Fruit fly (Drosophila melanogaster) whole organism, embryonic: ENCODE results near the gene CG13032.

Source experiments
- Asciz ChIP-seq: fragments of 200-800 bp; sonication (Bioruptor generic); optimal IDR thresholded peaks from 2 replicates; lab custom pipeline; 2017; ENCODE audit warnings: missing biosample characterization, mild to moderate bottlenecking, missing genetic modification characterization, missing genetic modification reagents
- Awh ChIP-seq: fragments of 200-800 bp; sonication (Bioruptor generic); IDR thresholded peaks from 2 replicates; pipeline ENCODE4, ENCODE4 v1.3.6; 2022; ENCODE audit warnings: missing biosample characterization, missing genetic modification characterization
- B-H2 ChIP-seq: fragments of 200-800 bp; sonication (Bioruptor generic); optimal IDR thresholded peaks from 2 replicates; lab custom pipeline; 2018; ENCODE audit warnings: missing biosample characterization, mild to moderate bottlenecking, missing genetic modification characterization
- CG10543 ChIP-seq: fragments of 200-800 bp; sonication (Bioruptor generic); optimal IDR thresholded peaks from 3 replicates; lab custom pipeline; 2017; ENCODE audit warnings: missing biosample characterization, mild to moderate bottlenecking, missing genetic modification characterization, moderate library complexity
- CG12299 ChIP-seq: fragments of 200-800 bp; sonication (Bioruptor generic); optimal IDR thresholded peaks from 2 replicates; lab custom pipeline; 2018; ENCODE audit warnings: missing biosample characterization, mild to moderate bottlenecking, missing genetic modification characterization
- CG17328 ChIP-seq: fragments of 200-800 bp; sonication (Bioruptor generic); IDR thresholded peaks from 2 replicates; pipeline ENCODE4 v1.3.6; 2022; ENCODE audit warnings: missing biosample characterization, missing genetic modification characterization
- CG18011 ChIP-seq: fragments of 200-800 bp; sonication (Bioruptor generic); optimal IDR thresholded peaks from 2 replicates; lab custom pipeline; 2017; ENCODE audit warnings: missing biosample characterization, missing genetic modification characterization, mild to moderate bottlenecking, moderate library complexity, missing genotype
- CG31388 ChIP-seq: fragments of 200-800 bp; sonication (Bioruptor generic); optimal IDR thresholded peaks from 2 replicates; lab custom pipeline; 2016; ENCODE audit warnings: missing biosample characterization, missing genetic modification characterization
- CG6654 ChIP-seq: fragments of 200-800 bp; sonication (Bioruptor generic); optimal IDR thresholded peaks from 2 replicates; lab custom pipeline; 2017; ENCODE audit warnings: missing biosample characterization, mild to moderate bottlenecking, missing genetic modification characterization
- CG7745 ChIP-seq: fragments of 200-800 bp; sonication (Bioruptor generic); optimal IDR thresholded peaks from 2 replicates; lab custom pipeline; 2018; ENCODE audit warnings: missing biosample characterization, mild to moderate bottlenecking, missing genetic modification characterization, moderate library complexity
- CG8290 ChIP-seq, 3 experiments: fragments of 200-800 bp; sonication (Bioruptor generic); optimal IDR thresholded peaks; 2 replicates each; lab custom pipeline; 2016 to 2019; ENCODE audit warnings: missing biosample characterization in 3 of 3, missing genetic modification characterization in 3 of 3, mild to moderate bottlenecking in 2 of 3, moderate library complexity in 1 of 3
- Eip74EF ChIP-seq, 2 experiments: fragments of 200-800 bp in 1 of 2; fragments of >200 bp in 1 of 2; sonication (Bioruptor generic) in 1 of 2; optimal IDR thresholded peaks; 2 replicates each; lab custom pipeline; 2017 to 2019; ENCODE audit warnings: missing biosample characterization in 2 of 2, missing genetic modification characterization in 2 of 2, mild to moderate bottlenecking in 1 of 2, moderate library complexity in 1 of 2
- Ets65A ChIP-seq: fragments of 200-800 bp; sonication (Bioruptor generic); peaks from one replicate; lab custom pipeline; 2016; ENCODE audit warnings: missing biosample characterization, missing genetic modification characterization
- Hr78 ChIP-seq, 2 experiments: fragments of 200-800 bp in 1 of 2; fragments of >200 bp in 1 of 2; sonication (Bioruptor generic) in 1 of 2; optimal IDR thresholded peaks; 2 replicates each; lab custom pipeline; 2017 to 2019; ENCODE audit warnings: missing biosample characterization in 2 of 2, missing genetic modification characterization in 2 of 2, mild to moderate bottlenecking in 1 of 2, moderate library complexity in 1 of 2
- MESR4 ChIP-seq: fragments of 200-800 bp; sonication (Bioruptor generic); optimal IDR thresholded peaks from 2 replicates; lab custom pipeline; 2018; ENCODE audit warnings: missing biosample characterization, mild to moderate bottlenecking, missing genetic modification characterization, moderate library complexity
- NK7.1 ChIP-seq: fragments of 200-800 bp; sonication (Bioruptor generic); optimal IDR thresholded peaks from 3 replicates; lab custom pipeline; 2016; ENCODE audit warnings: missing biosample characterization, missing genetic modification characterization
- Nf-YB ChIP-seq: fragments of 200-800 bp; sonication (Bioruptor generic); optimal IDR thresholded peaks from 3 replicates; lab custom pipeline; 2019; ENCODE audit warnings: missing biosample characterization, mild to moderate bottlenecking, missing genetic modification characterization, moderate library complexity
- abd-A ChIP-seq: fragments of 200-800 bp; sonication (Bioruptor generic); optimal IDR thresholded peaks from 3 replicates; lab custom pipeline; 2019; ENCODE audit warnings: missing biosample characterization, mild to moderate bottlenecking, missing genetic modification characterization, moderate library complexity
- ara ChIP-seq: fragments of 200-800 bp; sonication (Bioruptor generic); IDR thresholded peaks from 2 replicates; pipeline ENCODE4 v1.3.6; 2022; ENCODE audit warnings: missing biosample characterization, missing genetic modification characterization
- chinmo ChIP-seq: fragments of 200-800 bp; sonication (Bioruptor generic); IDR thresholded peaks from 4 replicates; pipeline ENCODE4 v1.3.6; 2022; ENCODE audit warnings: missing biosample characterization, missing genetic modification characterization; ENCODE audit not compliant: partially characterized antibody
- ci ChIP-seq: fragments of 200-800 bp; sonication (Bioruptor generic); IDR thresholded peaks from 3 replicates; pipeline ENCODE4 v1.3.6; 2022; ENCODE audit warnings: missing biosample characterization, missing genetic modification characterization
- crol ChIP-seq: fragments of 200-800 bp; sonication (Bioruptor generic); IDR thresholded peaks from 2 replicates; pipeline ENCODE4 v1.3.6; 2022; ENCODE audit warnings: missing biosample characterization, missing genetic modification characterization
- dpn ChIP-seq, 2 experiments: fragments of 200-800 bp; sonication (Bioruptor generic); optimal IDR thresholded peaks; 3 replicates each; lab custom pipeline; 2016; ENCODE audit warnings: missing biosample characterization in 2 of 2, missing genetic modification characterization in 2 of 2
- esg ChIP-seq: fragments of 200-800 bp; sonication (Bioruptor generic); conservative IDR thresholded peaks from 2 replicates; pipeline ENCODE4 v1.3.6; 2022; ENCODE audit warnings: missing biosample characterization, missing genetic modification characterization
- fd64A ChIP-seq: fragments of 200-800 bp; sonication (Bioruptor generic); optimal IDR thresholded peaks from 3 replicates; lab custom pipeline; 2018; ENCODE audit warnings: missing biosample characterization, mild to moderate bottlenecking, missing genetic modification characterization
- gcm ChIP-seq: fragments of 200-800 bp; sonication (Bioruptor generic); optimal IDR thresholded peaks from 2 replicates; lab custom pipeline; 2019; ENCODE audit warnings: missing biosample characterization, mild to moderate bottlenecking, missing genetic modification characterization, moderate library complexity
- mirr ChIP-seq: fragments of 200-800 bp; sonication (Bioruptor generic); optimal IDR thresholded peaks from 3 replicates; lab custom pipeline; 2018; ENCODE audit warnings: missing biosample characterization, mild to moderate bottlenecking, missing genetic modification characterization
- otp ChIP-seq: fragments of 200-800 bp; sonication (Bioruptor generic); IDR thresholded peaks from 3 replicates; pipeline ENCODE4, ENCODE4 v1.3.6; 2022; ENCODE audit warnings: missing biosample characterization, missing genetic modification characterization
- pros ChIP-seq: fragments of 200-800 bp; sonication (Bioruptor generic); optimal IDR thresholded peaks from 3 replicates; lab custom pipeline; 2019; ENCODE audit warnings: missing biosample characterization, mild to moderate bottlenecking, missing genetic modification characterization, moderate library complexity
- scrt ChIP-seq: fragments of 200-800 bp; sonication (Bioruptor generic); optimal IDR thresholded peaks from 2 replicates; lab custom pipeline; 2018; ENCODE audit warnings: missing biosample characterization, mild to moderate bottlenecking, missing genetic modification characterization, moderate library complexity
- sd ChIP-seq: fragments of 200-800 bp; sonication (Bioruptor generic); optimal IDR thresholded peaks from 3 replicates; lab custom pipeline; 2018; ENCODE audit warnings: missing biosample characterization, mild to moderate bottlenecking, missing genetic modification characterization, moderate library complexity
- ttk ChIP-seq: fragments of 200-800 bp; sonication (Bioruptor generic); IDR thresholded peaks from 2 replicates; pipeline ENCODE4 v2.1.2; 2022; ENCODE audit warnings: missing biosample characterization, missing genetic modification characterization
- twi ChIP-seq: fragments of 200-800 bp; optimal IDR thresholded peaks from 2 replicates; lab custom pipeline; 2019; ENCODE audit warnings: missing biosample characterization, mild to moderate bottlenecking, missing genetic modification characterization, moderate library complexity
- usp ChIP-seq: fragments of >200 bp; optimal IDR thresholded peaks from 2 replicates; lab custom pipeline; 2017; ENCODE audit warnings: missing biosample characterization, missing genetic modification characterization
- z ChIP-seq: fragments of 200-800 bp; sonication (Bioruptor generic); IDR thresholded peaks from 3 replicates; pipeline ENCODE4 v1.3.6; 2022; ENCODE audit warnings: missing biosample characterization, missing genetic modification characterization

Gene CG13032

dm6 chr3L:16699292-16700026 lies 25.7 kb downstream of the CG13032 start (continued):
- TF ChIP-seq CG8290 (GFP tag; optimal IDR thresholded peaks at IDR 0.05; lab: Kevin White, UChicago): no peak
- peak in 1 of 2 experiments; percentile 9 for TF ChIP-seq CG8290 (tag; optimal IDR thresholded peaks at IDR 0.05; lab: Kevin White, UChicago)
- TF ChIP-seq Nf-YB (GFP tag; lab: Kevin White, UChicago): no peak
- TF ChIP-seq CG7745 (tag; lab: Kevin White, UChicago): no peak
- no peak for TF ChIP-seq MESR4 (GFP tag; lab: Kevin White, UChicago)
- TF ChIP-seq ttk (GFP tag; lab: Robert Waterston, UW): no peak
- TF ChIP-seq B-H2: no peak
- no peak for TF ChIP-seq CG18011 (GFP tag; lab: Kevin White, UChicago)
- TF ChIP-seq Asciz: peak; percentile 4
- no peak for TF ChIP-seq CG31388 (GFP tag; lab: Kevin White, UChicago)
- no peak for TF ChIP-seq NK7.1 (GFP tag; lab: Kevin White, UChicago)
- TF ChIP-seq otp (GFP tag; lab: Robert Waterston, UW): peak; percentile 57; the same call in 1 of the 3 replicates
- TF ChIP-seq usp (GFP tag; lab: Kevin White, UChicago): no peak
- TF ChIP-seq CG12299 (tag; lab: Kevin White, UChicago): no peak
- peak; percentile 44; the same call in 1 of the 2 replicates for TF ChIP-seq Awh
- TF ChIP-seq z (GFP tag; lab: Robert Waterston, UW): no peak

DNA sequence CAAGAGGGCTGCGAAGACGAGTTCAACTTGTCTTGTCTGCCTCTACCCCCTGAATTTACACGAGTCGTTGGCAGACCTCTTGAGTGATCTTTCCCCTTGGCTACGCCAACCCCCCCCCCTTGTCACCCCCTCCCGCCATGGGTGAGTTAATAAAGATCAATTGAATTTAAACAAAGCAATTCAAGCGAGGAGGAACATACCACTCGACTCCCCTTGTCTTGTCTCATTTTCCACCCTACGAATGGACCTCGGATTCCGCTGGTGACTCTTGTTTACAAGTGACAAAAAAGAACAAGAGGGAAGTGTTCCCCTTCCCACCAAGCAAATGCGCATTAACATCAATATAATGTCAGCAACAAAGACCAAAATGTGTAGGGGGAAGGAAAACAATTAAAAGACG lies 29.1 kb downstream of the CG13032 start:
- TF ChIP-seq mirr (GFP tag; lab: Kevin White, UChicago) (peak; percentile 1), gcm (peak; percentile 11), crol (GFP tag; lab: Robert Waterston, UW) (peak; percentile 95), ttk (GFP tag; lab: Robert Waterston, UW) (no peak), Eip74EF (GFP tag; optimal IDR thresholded peaks at IDR 0.05; lab: Kevin White, UChicago) (peak in 1 of 2 experiments; percentile 57), ci (GFP tag; lab: Robert Waterston, UW) (0 out of 3 replicates have a peak, but pooled peaks have one; percentile 29), abd-A (tag; lab: Kevin White, UChicago) (peak; percentile 66), Ets65A (GFP tag; lab: Kevin White, UChicago) (peak; percentile 52), CG17328 (no peak), fd64A (GFP tag; lab: Kevin White, UChicago) (peak; percentile 24), ara (GFP tag; lab: Robert Waterston, UW) (peak; percentile 42; the same call in 1 of the 2 replicates), CG6654 (GFP tag; lab: Kevin White, UChicago) (no peak), dpn (GFP tag; optimal IDR thresholded peaks at IDR 0.05; lab: Kevin White, UChicago) (no peak), z (GFP tag; lab: Robert Waterston, UW) (peak; percentile 85), twi (tag; lab: Kevin White, UChicago) (peak; percentile 2), sd (tag; lab: Kevin White, UChicago) (peak; percentile 54), Awh (no peak), scrt (GFP tag; lab: Kevin White, UChicago) (no peak), CG10543 (peak; percentile 66), esg (GFP tag; lab: Robert Waterston, UW) (no peak), CG8290 (GFP tag; optimal IDR thresholded peaks at IDR 0.05; lab: Kevin White, UChicago) (no peak), CG8290 (tag; optimal IDR thresholded peaks at IDR 0.05; lab: Kevin White, UChicago) (peak in 1 of 2 experiments; percentile 12), chinmo (GFP tag; lab: Robert Waterston, UW) (0 out of 4 replicates have a peak, but pooled peaks have one; percentile 32), pros (peak; percentile 98), Hr78 (GFP tag; optimal IDR thresholded peaks at IDR 0.05; lab: Kevin White, UChicago) (peak in 1 of 2 experiments; percentile 82)
